Fruit fly (Drosophila melanogaster): ENCODE data around the gene Hgsnat.
A peak's percentile ranks its signal among the peaks of the same experiment; 100 is the strongest.

Gene Hgsnat

dm6 chrX:4918228-4919022, at the start of gene Hgsnat, which contains the start of gene CG4041:
Gene Hgsnat, plus strand, starts transcription at chrX:4918730.
Gene CG4041, minus strand, starts transcription at chrX:4918447.
- TF ChIP-seq ttk (optimal IDR thresholded peaks at IDR 0.05) (no peak), insv (optimal IDR thresholded peaks at IDR 0.05) (no peak), psq (optimal IDR thresholded peaks at IDR 0.05) (no peak), Sin3A (optimal IDR thresholded peaks at IDR 0.05) (no peak), Myc (optimal IDR thresholded peaks at IDR 0.05) (no peak), h (optimal IDR thresholded peaks at IDR 0.05) (no peak)

- TF ChIP-seq Sin3A (optimal IDR thresholded peaks at IDR 0.05) (no peak), h (optimal IDR thresholded peaks at IDR 0.05) (no peak), psq (optimal IDR thresholded peaks at IDR 0.05) (no peak), insv (optimal IDR thresholded peaks at IDR 0.05) (no peak), Myc (optimal IDR thresholded peaks at IDR 0.05) (no peak), ttk (optimal IDR thresholded peaks at IDR 0.05) (no peak)
Measured at dm6 chrX:4875370-4875769, 43.2 kb upstream of the Hgsnat start, which contains the start of gene boil. Gene boil, plus strand, starts transcription at chrX:4875670.

DNA sequence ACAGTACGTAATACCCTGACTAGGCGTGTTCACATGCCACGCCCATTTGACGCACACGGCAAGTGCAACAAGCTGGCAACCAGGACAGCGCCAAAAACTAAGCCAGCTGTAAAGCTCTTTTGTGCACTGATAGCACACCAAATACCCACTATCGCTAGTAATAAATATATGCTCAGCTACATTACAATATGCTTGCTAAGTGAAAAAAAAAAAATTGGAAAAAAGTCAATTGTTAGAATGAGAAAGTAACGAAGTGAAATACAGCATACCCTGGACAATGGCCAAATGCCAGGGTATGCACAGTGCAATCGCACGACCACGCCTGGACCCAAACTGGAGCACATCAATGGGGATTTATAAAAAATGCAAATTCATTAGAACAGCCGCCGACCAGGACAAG, 32.7 kb upstream of the Hgsnat start:
- TF ChIP-seq insv (optimal IDR thresholded peaks at IDR 0.05): no peak
- TF ChIP-seq h (optimal IDR thresholded peaks at IDR 0.05): no peak
- TF ChIP-seq psq (optimal IDR thresholded peaks at IDR 0.05): no peak
- TF ChIP-seq ttk (optimal IDR thresholded peaks at IDR 0.05): no peak
- no peak for TF ChIP-seq Sin3A (optimal IDR thresholded peaks at IDR 0.05)
- no peak for TF ChIP-seq Myc (optimal IDR thresholded peaks at IDR 0.05)

- TF ChIP-seq insv (optimal IDR thresholded peaks at IDR 0.05) (no peak), Myc (optimal IDR thresholded peaks at IDR 0.05) (no peak), ttk (optimal IDR thresholded peaks at IDR 0.05) (no peak), h (optimal IDR thresholded peaks at IDR 0.05) (no peak), psq (optimal IDR thresholded peaks at IDR 0.05) (no peak), Sin3A (optimal IDR thresholded peaks at IDR 0.05) (no peak)
Measured at dm6 chrX:4894596-4894995, 23.9 kb upstream of the Hgsnat start.

DNA sequence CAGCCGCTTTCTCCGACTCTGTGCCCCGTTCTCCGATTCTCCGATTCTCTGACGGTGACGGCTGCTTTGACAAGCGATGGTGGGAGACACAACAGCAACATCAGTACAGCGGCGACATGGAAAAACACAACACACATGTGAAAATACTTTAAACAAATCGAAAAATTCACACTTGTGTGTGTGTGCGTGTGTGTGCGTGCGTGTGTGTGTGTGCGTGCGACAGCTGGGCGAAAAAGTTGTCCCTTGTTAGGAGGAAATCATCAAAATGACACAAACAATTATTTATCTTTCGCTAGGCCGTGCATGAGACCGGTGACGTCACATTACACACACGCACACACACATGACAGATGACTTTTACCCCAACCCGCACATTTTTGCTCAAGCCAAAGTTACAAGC, 21.6 kb upstream of the Hgsnat start:
- TF ChIP-seq h (optimal IDR thresholded peaks at IDR 0.05) (no peak), ttk (optimal IDR thresholded peaks at IDR 0.05) (no peak), insv (optimal IDR thresholded peaks at IDR 0.05) (no peak), psq (optimal IDR thresholded peaks at IDR 0.05) (no peak), Sin3A (optimal IDR thresholded peaks at IDR 0.05) (no peak), Myc (optimal IDR thresholded peaks at IDR 0.05) (no peak)

- TF ChIP-seq insv (optimal IDR thresholded peaks at IDR 0.05) (no peak), Sin3A (optimal IDR thresholded peaks at IDR 0.05) (no peak), ttk (optimal IDR thresholded peaks at IDR 0.05) (no peak), psq (optimal IDR thresholded peaks at IDR 0.05) (no peak), h (optimal IDR thresholded peaks at IDR 0.05) (no peak)
Measured at dm6 chrX:4906573-4906972, 12.0 kb upstream of the Hgsnat start, which contains the start of gene CG6927. Gene CG6927, plus strand, starts transcription at chrX:4906900.

- no peak for TF ChIP-seq Myc (optimal IDR thresholded peaks at IDR 0.05)
- TF ChIP-seq Sin3A (optimal IDR thresholded peaks at IDR 0.05): no peak
- TF ChIP-seq ttk (optimal IDR thresholded peaks at IDR 0.05): no peak
- peak; percentile 1 for TF ChIP-seq psq (optimal IDR thresholded peaks at IDR 0.05)
- no peak for TF ChIP-seq h (optimal IDR thresholded peaks at IDR 0.05)
- no peak for TF ChIP-seq insv (optimal IDR thresholded peaks at IDR 0.05)
Measured at dm6 chrX:4908926-4909432, 9.6 kb upstream of the Hgsnat start, which contains the start of gene CG32772. Gene CG32772, plus strand, starts transcription at chrX:4909102.

DNA sequence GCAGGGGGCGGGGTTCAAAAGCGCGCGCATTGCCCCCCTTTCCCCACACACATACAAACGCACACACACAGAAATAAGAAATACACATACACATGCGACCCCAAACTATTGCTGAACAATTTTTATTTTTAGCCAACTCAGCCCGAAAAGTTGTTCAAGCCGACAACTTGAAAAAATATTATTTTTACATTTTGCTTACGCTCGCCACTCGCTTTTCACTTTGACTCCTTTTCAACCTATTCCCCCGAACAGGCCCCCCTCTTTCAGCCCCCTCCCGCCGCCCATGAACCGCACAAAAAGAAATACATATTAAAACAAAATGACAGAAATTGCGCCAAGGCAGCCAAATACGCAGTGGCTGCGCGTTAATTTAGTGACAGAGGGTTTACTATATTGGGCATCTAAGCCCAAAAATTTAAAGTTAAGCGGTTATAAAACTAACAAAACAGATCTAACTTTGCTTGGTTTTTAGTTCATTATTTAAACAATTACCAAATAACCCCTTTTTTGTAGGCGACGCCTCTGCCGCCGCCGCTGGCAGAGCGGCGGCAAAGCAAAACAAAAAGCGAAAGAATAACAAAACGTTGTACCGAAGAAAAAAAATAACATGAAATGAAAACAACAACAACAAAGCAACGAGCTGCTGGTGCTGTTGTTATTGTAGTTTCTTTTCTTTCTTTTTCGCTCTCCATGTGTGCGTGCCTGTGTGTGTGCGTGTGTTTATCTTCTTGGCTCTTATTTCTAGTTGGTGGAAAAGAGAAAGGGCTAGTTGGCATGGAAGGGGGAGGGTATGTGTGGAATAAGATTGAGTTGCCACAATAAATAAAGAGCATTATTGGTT, 8.4 kb upstream of the Hgsnat start:
- TF ChIP-seq Sin3A (optimal IDR thresholded peaks at IDR 0.05) (no peak), psq (optimal IDR thresholded peaks at IDR 0.05) (peak; percentile 75), ttk (optimal IDR thresholded peaks at IDR 0.05) (no peak), Myc (optimal IDR thresholded peaks at IDR 0.05) (no peak), h (optimal IDR thresholded peaks at IDR 0.05) (no peak), insv (optimal IDR thresholded peaks at IDR 0.05) (no peak)

- TF ChIP-seq h (optimal IDR thresholded peaks at IDR 0.05): no peak
- TF ChIP-seq Myc (optimal IDR thresholded peaks at IDR 0.05): no peak
- TF ChIP-seq psq (optimal IDR thresholded peaks at IDR 0.05): no peak
- no peak for TF ChIP-seq ttk (optimal IDR thresholded peaks at IDR 0.05)
- no peak for TF ChIP-seq Sin3A (optimal IDR thresholded peaks at IDR 0.05)
- no peak for TF ChIP-seq insv (optimal IDR thresholded peaks at IDR 0.05)
Measured at dm6 chrX:4911060-4911459, 7.5 kb upstream of the Hgsnat start.

DNA sequence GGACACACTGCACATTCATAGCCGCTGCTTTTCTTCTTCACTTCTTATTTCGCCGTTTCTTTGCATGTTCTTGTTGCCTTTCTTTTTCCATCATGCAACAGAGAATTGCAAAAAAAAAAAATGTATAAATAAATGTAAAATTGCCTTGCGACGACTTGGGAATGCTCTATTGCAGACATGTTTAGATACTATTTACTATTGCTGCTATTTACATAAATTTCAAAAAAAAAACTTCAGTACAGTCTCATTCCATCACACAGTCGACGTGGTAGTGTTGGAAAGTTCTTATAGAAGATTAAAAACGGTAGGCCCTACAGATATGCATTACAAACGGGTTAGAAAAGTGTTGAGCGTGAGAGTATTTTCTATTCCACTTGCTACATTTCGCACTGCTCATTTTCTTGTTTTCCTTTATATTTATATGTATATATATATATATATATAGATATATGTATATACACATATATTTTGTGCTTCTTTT, 6.7 kb upstream of the Hgsnat start:
- no peak for TF ChIP-seq insv (optimal IDR thresholded peaks at IDR 0.05)
- no peak for TF ChIP-seq h (optimal IDR thresholded peaks at IDR 0.05)
- no peak for TF ChIP-seq Sin3A (optimal IDR thresholded peaks at IDR 0.05)
- peak; percentile 44 for TF ChIP-seq psq (optimal IDR thresholded peaks at IDR 0.05)
- no peak for TF ChIP-seq Myc (optimal IDR thresholded peaks at IDR 0.05)
- TF ChIP-seq ttk (optimal IDR thresholded peaks at IDR 0.05): no peak

DNA sequence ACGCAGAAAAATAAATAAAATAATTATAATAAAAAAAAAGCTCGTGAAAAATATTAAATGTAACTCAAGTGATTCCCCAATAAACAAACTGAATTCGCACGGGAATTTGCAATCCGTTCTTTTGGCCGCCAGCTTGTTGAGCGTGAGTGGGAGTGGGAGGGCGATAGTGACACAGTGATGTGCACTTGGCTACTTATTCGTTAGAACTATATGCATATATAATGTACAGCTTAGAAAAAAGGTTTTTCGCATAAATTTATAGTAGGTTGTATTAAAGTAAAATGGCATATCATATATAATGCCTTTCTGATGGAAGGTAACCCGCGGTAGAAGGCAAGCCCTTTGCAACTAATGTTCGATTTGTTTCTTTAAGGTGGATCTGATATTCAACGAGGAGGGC, 6.2 kb upstream of the Hgsnat start:
- TF ChIP-seq Myc (optimal IDR thresholded peaks at IDR 0.05) (no peak), Sin3A (optimal IDR thresholded peaks at IDR 0.05) (no peak), ttk (optimal IDR thresholded peaks at IDR 0.05) (no peak), h (optimal IDR thresholded peaks at IDR 0.05) (no peak), psq (optimal IDR thresholded peaks at IDR 0.05) (no peak), insv (optimal IDR thresholded peaks at IDR 0.05) (no peak)

All from Kc167 (cell line).